Worm (Caenorhabditis elegans) whole organism, mixed stage, embryonic: Measurements from ENCODE around the gene C13A2.7.
"Not testable (repeated sequence)": the region's sequence is repeated elsewhere in the genome, so short reads cannot be mapped to it uniquely, and the experiment has no call there.

ENCODE experiments used
- M03D4.4 ChIP-seq: sonication (generic microtip); optimal IDR thresholded peaks from 2 replicates; lab custom pipeline; 2017; ENCODE audit warnings: mild to moderate bottlenecking, missing genetic modification characterization, missing compliant biosample characterization
- ceh-39 ChIP-seq: fragments of 150-350 bp; optimal IDR thresholded peaks from 2 replicates; lab custom pipeline; 2014; ENCODE audit warnings: missing biosample characterization, missing genetic modification characterization
- ceh-43 ChIP-seq: fragments of 200-800 bp; sonication (Bioruptor generic); optimal IDR thresholded peaks from 2 replicates; lab custom pipeline; 2018; ENCODE audit warnings: mild to moderate bottlenecking, missing genetic modification characterization, moderate library complexity, missing compliant biosample characterization
- ceh-83 ChIP-seq: fragments of 200-800 bp; sonication (Bioruptor generic); optimal IDR thresholded peaks from 2 replicates; lab custom pipeline; 2018; ENCODE audit warnings: mild to moderate bottlenecking, missing genetic modification characterization, missing compliant biosample characterization
- cnd-1 ChIP-seq: fragments of 200-800 bp; sonication (Bioruptor generic); optimal IDR thresholded peaks from 2 replicates; lab custom pipeline; 2018; ENCODE audit warnings: mild to moderate bottlenecking, missing genetic modification characterization, missing compliant biosample characterization
- lin-32 ChIP-seq: fragments of 200-800 bp; sonication (Bioruptor generic); optimal IDR thresholded peaks from 2 replicates; lab custom pipeline; 2018; ENCODE audit warnings: mild to moderate bottlenecking, missing genetic modification characterization, missing compliant biosample characterization
- mab-5 ChIP-seq: fragments of 150-350 bp; optimal IDR thresholded peaks from 2 replicates; lab custom pipeline; 2014; ENCODE audit warnings: missing biosample characterization, missing genetic modification characterization
- mls-2 ChIP-seq: sonication (generic microtip); optimal IDR thresholded peaks from 2 replicates; lab custom pipeline; 2016; ENCODE audit warnings: mild to moderate bottlenecking, missing genetic modification characterization, moderate library complexity, missing compliant biosample characterization
- nhr-12 ChIP-seq: fragments of 150-350 bp; optimal IDR thresholded peaks from 2 replicates; lab custom pipeline; 2014; ENCODE audit warnings: missing biosample characterization, missing genetic modification characterization
- nhr-2 ChIP-seq: fragments of 150-350 bp; optimal IDR thresholded peaks from 2 replicates; lab custom pipeline; 2014; ENCODE audit warnings: missing biosample characterization, missing genetic modification characterization
- nhr-237 ChIP-seq: fragments of 150-350 bp; optimal IDR thresholded peaks from 2 replicates; lab custom pipeline; 2014; ENCODE audit warnings: missing biosample characterization, missing genetic modification characterization
- nhr-28 ChIP-seq: fragments of 150-350 bp; optimal IDR thresholded peaks from 2 replicates; lab custom pipeline; 2014; ENCODE audit warnings: missing biosample characterization, missing genetic modification characterization
- nhr-76 ChIP-seq: sonication (generic microtip); optimal IDR thresholded peaks from 2 replicates; lab custom pipeline; 2017; ENCODE audit warnings: missing biosample characterization, missing genetic modification characterization
- pha-4 ChIP-seq: fragments of 150-350 bp; optimal IDR thresholded peaks from 2 replicates; lab custom pipeline; 2018; ENCODE audit warnings: missing biosample characterization, missing genetic modification reagents, missing genetic modification characterization
- snpc-4 ChIP-seq: fragments of 150-350 bp; optimal IDR thresholded peaks from 2 replicates; lab custom pipeline; 2014; ENCODE audit warnings: missing biosample characterization, missing genetic modification characterization
- unc-39 ChIP-seq: fragments of 150-350 bp; optimal IDR thresholded peaks from 2 replicates; lab custom pipeline; 2014; ENCODE audit warnings: missing biosample characterization, missing genetic modification characterization
- unc-62 ChIP-seq: fragments of 150-350 bp; optimal IDR thresholded peaks from 2 replicates; lab custom pipeline; 2014; ENCODE audit warnings: missing biosample characterization, missing genetic modification reagents, missing genetic modification characterization
- ztf-11 ChIP-seq: fragments of 150-350 bp; optimal IDR thresholded peaks from 2 replicates; lab custom pipeline; 2014; ENCODE audit warnings: missing biosample characterization, missing genetic modification characterization

C13A2.7 gene

ce11 chrV:7297263-7297662, 31.1 kb downstream of the C13A2.7 start, which contains the start of gene srj-32:
Gene srj-32, minus strand, starts transcription at chrV:7297363.
- TF ChIP-seq nhr-12 (tag; lab: Kevin White, UChicago) (no peak), nhr-76 (no peak), ceh-83 (GFP tag; lab: Kevin White, UChicago) (no peak), snpc-4 (no peak), unc-39 (tag; lab: Kevin White, UChicago) (no peak), cnd-1 (no peak), mab-5 (tag; lab: Kevin White, UChicago) (no peak), nhr-28 (no peak), ztf-11 (tag; lab: Kevin White, UChicago) (no peak)

DNA sequence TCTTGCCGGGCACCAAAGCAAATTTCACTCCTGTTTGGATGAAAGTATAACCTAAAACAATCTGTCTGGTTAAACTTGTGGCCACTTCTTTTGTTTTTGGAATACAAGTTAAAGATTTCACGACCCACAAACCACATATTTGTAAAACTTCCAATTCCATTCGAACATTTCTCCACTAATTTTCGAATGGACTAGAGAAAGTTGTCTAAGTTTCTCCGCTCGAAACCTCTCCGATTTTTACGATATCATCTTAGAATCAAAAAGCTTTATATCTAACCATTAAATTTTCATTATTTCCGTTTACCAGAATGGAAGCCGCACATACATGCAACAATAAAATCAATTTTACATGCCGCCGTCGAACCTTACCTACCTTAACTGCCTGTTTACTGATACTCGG, 32.3 kb downstream of the C13A2.7 start, which contains the start of gene F07G11.3:
Gene F07G11.3 (plus strand): TSS at position 301 of the 400 bp plus-strand sequence.
- TF ChIP-seq mls-2 (tag; lab: Kevin White, UChicago) (no peak), ceh-43 (no peak), ceh-39 (no peak), nhr-28 (no peak), nhr-12 (tag; lab: Kevin White, UChicago) (no peak), unc-39 (tag; lab: Kevin White, UChicago) (no peak), nhr-237 (tag; lab: Kevin White, UChicago) (no peak)

DNA sequence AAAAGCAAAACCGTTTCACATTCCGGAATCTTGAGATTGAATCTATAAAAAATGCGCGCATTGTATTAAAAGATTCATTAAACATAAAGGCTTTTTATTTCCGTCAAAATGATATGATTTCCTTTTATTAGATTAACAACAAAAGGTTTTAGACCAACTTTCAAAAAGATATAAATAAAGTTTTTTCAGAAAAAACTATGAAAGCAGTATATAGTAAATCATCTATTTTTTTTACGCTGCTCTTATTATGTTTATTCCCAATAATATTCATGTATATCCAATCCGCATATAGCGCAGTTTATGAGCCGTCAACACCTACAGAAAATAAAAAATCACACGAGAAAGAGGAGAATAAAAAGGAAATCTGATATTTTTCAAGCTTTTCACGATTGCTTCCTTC, 38.4 kb downstream of the C13A2.7 start, which contains the start of gene F07G11.2:
Gene F07G11.2 (plus strand): TSS at position 301 of the 400 bp plus-strand sequence.
- TF ChIP-seq lin-32 (GFP tag; lab: Kevin White, UChicago); pha-4 (tag; lab: Kevin White, UChicago); M03D4.4 (tag; lab: Kevin White, UChicago): not testable (repeated sequence)
- TF ChIP-seq, all 35 proteins: peak for 0; not testable (repeated sequence) for 35

ce11 chrV:7307089-7307488, 41.0 kb downstream of the C13A2.7 start, which contains the start of gene F07G11.1:
Gene F07G11.1, plus strand, starts transcription at chrV:7307389.
- TF ChIP-seq nhr-2 (tag; lab: Kevin White, UChicago) (no peak), unc-62 (GFP tag; lab: Kevin White, UChicago) (no peak), nhr-237 (tag; lab: Kevin White, UChicago) (no peak), cnd-1 (no peak)

DNA sequence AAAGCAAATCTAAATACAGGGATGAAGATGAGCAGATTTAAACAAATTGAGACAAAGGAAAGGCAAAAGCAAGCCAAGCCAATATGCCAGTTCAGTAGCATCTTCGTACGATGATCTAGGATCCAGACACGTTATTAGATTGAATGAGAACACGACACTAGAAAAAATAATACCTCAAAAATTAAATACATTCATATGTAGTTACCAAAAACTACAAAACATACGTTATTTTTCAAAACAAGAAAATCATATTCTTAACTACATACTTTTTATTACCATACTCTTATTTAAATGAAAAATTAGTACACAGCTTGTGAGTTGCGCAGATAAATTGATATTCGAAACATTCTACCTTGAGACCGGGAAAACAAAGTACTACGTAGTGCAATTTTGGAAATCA, 47.1 kb downstream of the C13A2.7 start, which contains the start of gene srx-6:
Gene srx-6 (minus strand): TSS at position 101 of the 400 bp plus-strand sequence.
- no peak for TF ChIP-seq mls-2 (tag; lab: Kevin White, UChicago)
